Worm (Caenorhabditis elegans) whole organism, L1 larva: ENCODE measurements around the gene txbp-3.

Experiments used
- C04F5.9 ChIP-seq: sonication (generic microtip); optimal IDR thresholded peaks from 2 replicates; lab custom pipeline; 2016; ENCODE audit warnings: missing genetic modification characterization, missing compliant biosample characterization
- C16A3.4 ChIP-seq: fragments of 150-350 bp; optimal IDR thresholded peaks from 2 replicates; lab custom pipeline; 2014; ENCODE audit warnings: missing biosample characterization, missing genetic modification characterization
- F16B12.6 ChIP-seq: fragments of 150-350 bp; optimal IDR thresholded peaks from 2 replicates; lab custom pipeline; 2014; ENCODE audit warnings: missing biosample characterization, missing genetic modification characterization
- Y116A8C.19 ChIP-seq: sonication (generic microtip); optimal IDR thresholded peaks from 2 replicates; lab custom pipeline; 2016; ENCODE audit warnings: missing compliant biosample characterization, missing genetic modification characterization, borderline replicate concordance
- alr-1 ChIP-seq: fragments of 200-800 bp; sonication (Bioruptor generic); optimal IDR thresholded peaks from 2 replicates; lab custom pipeline; 2018; ENCODE audit warnings: borderline replicate concordance, mild to moderate bottlenecking, missing genetic modification characterization, missing compliant biosample characterization
- aly-2 ChIP-seq: fragments of 150-350 bp; optimal IDR thresholded peaks from 2 replicates; lab custom pipeline; 2014; ENCODE audit warnings: missing biosample characterization, missing genetic modification characterization
- ama-1 ChIP-seq: fragments of 150-350 bp; optimal IDR thresholded peaks from 2 replicates; lab custom pipeline; 2014
- blmp-1 ChIP-seq: fragments of 150-350 bp; optimal IDR thresholded peaks from 2 replicates; lab custom pipeline; 2014; ENCODE audit warnings: missing biosample characterization, missing genetic modification characterization
- ceh-63 ChIP-seq: fragments of 200-800 bp; sonication (Bioruptor generic); optimal IDR thresholded peaks from 2 replicates; lab custom pipeline; 2018; ENCODE audit warnings: mild to moderate bottlenecking, missing genetic modification characterization, missing compliant biosample characterization
- ceh-8 ChIP-seq: fragments of 200-800 bp; sonication (Bioruptor generic); optimal IDR thresholded peaks from 2 replicates; lab custom pipeline; 2018; ENCODE audit warnings: mild to moderate bottlenecking, missing genetic modification characterization, moderate library complexity, missing compliant biosample characterization
- ceh-82 ChIP-seq, 3 experiments: fragments of 150-350 bp in 1 of 3; sonication (generic microtip) in 2 of 3; optimal IDR thresholded peaks; 2 replicates each; lab custom pipeline; 2014 to 2017; ENCODE audit warnings: missing biosample characterization in 3 of 3, missing genetic modification characterization in 3 of 3
- ceh-88 ChIP-seq: fragments of 200-800 bp; sonication (Bioruptor generic); IDR thresholded peaks from 2 replicates; pipeline ENCODE4 v1.3.6; 2022; ENCODE audit warnings: missing genetic modification characterization, missing compliant biosample characterization
- ces-1 ChIP-seq: fragments of 150-350 bp; optimal IDR thresholded peaks from 2 replicates; lab custom pipeline; 2014; ENCODE audit warnings: missing biosample characterization, missing genetic modification reagents, missing genetic modification characterization
- efl-3 ChIP-seq: fragments of 200-800 bp; sonication (Bioruptor generic); optimal IDR thresholded peaks from 2 replicates; lab custom pipeline; 2018; ENCODE audit warnings: mild to moderate bottlenecking, missing genetic modification characterization, missing compliant biosample characterization
- egl-13 ChIP-seq: sonication (generic microtip); optimal IDR thresholded peaks from 2 replicates; lab custom pipeline; 2016; ENCODE audit warnings: missing genotype, missing genetic modification reagents, missing genetic modification characterization, missing compliant biosample characterization
- elt-3 ChIP-seq, 6 experiments: fragments of 150-350 bp in 1 of 6; sonication (generic microtip); optimal IDR thresholded peaks; 2 replicates each; lab custom pipeline; 2017 to 2018; ENCODE audit warnings: missing biosample characterization in 6 of 6, missing genetic modification characterization in 6 of 6, inconsistent platforms in 1 of 6
- ets-5 ChIP-seq: fragments of 200-800 bp; sonication (Bioruptor generic); IDR thresholded peaks from 2 replicates; pipeline ENCODE4 v1.3.6; 2022; ENCODE audit warnings: missing genetic modification characterization, missing compliant biosample characterization
- fos-1 ChIP-seq: fragments of 150-350 bp; optimal IDR thresholded peaks from 2 replicates; lab custom pipeline; 2014; ENCODE audit warnings: missing biosample characterization, missing genetic modification characterization
- hlh-17 ChIP-seq: fragments of 200-800 bp; sonication (Bioruptor generic); optimal IDR thresholded peaks from 2 replicates; lab custom pipeline; 2018; ENCODE audit warnings: missing genetic modification characterization, mild to moderate bottlenecking, missing compliant biosample characterization, moderate library complexity, borderline replicate concordance
- irx-1 ChIP-seq: sonication (generic microtip); optimal IDR thresholded peaks from 2 replicates; lab custom pipeline; 2016; ENCODE audit warnings: missing genetic modification characterization, missing compliant biosample characterization
- isw-1 ChIP-seq: fragments of 200-800 bp; sonication (Bioruptor generic); IDR thresholded peaks from 2 replicates; pipeline ENCODE4 v1.3.6; 2022; ENCODE audit warnings: missing genetic modification characterization, missing compliant biosample characterization
- lin-14 ChIP-seq: fragments of 200-800 bp; sonication (Bioruptor generic); optimal IDR thresholded peaks from 2 replicates; lab custom pipeline; 2018; ENCODE audit warnings: mild to moderate bottlenecking, missing genetic modification characterization, moderate library complexity, missing compliant biosample characterization
- lin-35 ChIP-seq, 2 experiments: fragments of 150-350 bp; optimal IDR thresholded peaks; 2 replicates each; lab custom pipeline; 2014; ENCODE audit warnings: missing biosample characterization in 2 of 2, missing genetic modification characterization in 2 of 2, missing genetic modification reagents in 2 of 2
- lin-39 ChIP-seq: fragments of 150-350 bp; optimal IDR thresholded peaks from 2 replicates; lab custom pipeline; 2014; ENCODE audit warnings: missing biosample characterization, missing genetic modification reagents, missing genetic modification characterization
- lir-3 ChIP-seq: sonication (generic microtip); optimal IDR thresholded peaks from 2 replicates; lab custom pipeline; 2016; ENCODE audit warnings: mild to moderate bottlenecking, missing genetic modification characterization, moderate library complexity, missing compliant biosample characterization; ENCODE audit not compliant: poor library complexity
- lsy-2 ChIP-seq, 2 experiments: fragments of 150-350 bp; optimal IDR thresholded peaks; 2 replicates each; lab custom pipeline; 2014; ENCODE audit warnings: missing biosample characterization in 2 of 2, missing genetic modification characterization in 2 of 2
- mab-9 ChIP-seq: fragments of 200-800 bp; sonication (Bioruptor generic); IDR thresholded peaks from 2 replicates; pipeline ENCODE4 v1.3.6; 2022; ENCODE audit warnings: missing genetic modification reagents, missing genetic modification characterization, missing compliant biosample characterization
- mdl-1 ChIP-seq, 2 experiments: fragments of 150-350 bp; optimal IDR thresholded peaks; 2 replicates each; lab custom pipeline; 2014 to 2017; ENCODE audit warnings: missing biosample characterization in 2 of 2, missing genetic modification characterization in 2 of 2, inconsistent platforms in 1 of 2
- mef-2 ChIP-seq: fragments of 150-350 bp; optimal IDR thresholded peaks from 2 replicates; lab custom pipeline; 2014; ENCODE audit warnings: missing biosample characterization, missing genetic modification characterization
- nhr-11 ChIP-seq: fragments of 150-350 bp; optimal IDR thresholded peaks from 2 replicates; lab custom pipeline; 2014; ENCODE audit warnings: missing biosample characterization, missing genetic modification characterization
- nhr-12 ChIP-seq: sonication (generic microtip); optimal IDR thresholded peaks from 2 replicates; lab custom pipeline; 2017; ENCODE audit warnings: missing biosample characterization, missing genetic modification characterization
- nhr-19 ChIP-seq: fragments of 200-800 bp; sonication (Bioruptor generic); conservative IDR thresholded peaks from 2 replicates; pipeline ENCODE4 v1.3.6; 2022; ENCODE audit warnings: missing genetic modification characterization, missing compliant biosample characterization
- nhr-237 ChIP-seq: fragments of 150-350 bp; optimal IDR thresholded peaks from 2 replicates; lab custom pipeline; 2014; ENCODE audit warnings: missing biosample characterization, missing genetic modification characterization
- nhr-71 ChIP-seq: sonication (generic microtip); optimal IDR thresholded peaks from 2 replicates; lab custom pipeline; 2016; ENCODE audit warnings: mild to moderate bottlenecking, missing genetic modification characterization, moderate library complexity, missing compliant biosample characterization
- nhr-76 ChIP-seq: sonication (generic microtip); optimal IDR thresholded peaks from 2 replicates; lab custom pipeline; 2017; ENCODE audit warnings: missing biosample characterization, missing genetic modification characterization
- nhr-84 ChIP-seq: sonication (generic microtip); optimal IDR thresholded peaks from 2 replicates; lab custom pipeline; 2017; ENCODE audit warnings: missing biosample characterization, missing genetic modification characterization
- nhr-85 ChIP-seq: sonication (generic microtip); peaks from one replicate; lab custom pipeline; 2016; ENCODE audit warnings: missing genetic modification characterization, inconsistent platforms, missing compliant biosample characterization
- nhr-90 ChIP-seq: sonication (generic microtip); optimal IDR thresholded peaks from 2 replicates; lab custom pipeline; 2016; ENCODE audit warnings: mild to moderate bottlenecking, missing genetic modification characterization, missing compliant biosample characterization; ENCODE audit not compliant: poor library complexity
- pag-3 ChIP-seq: sonication (generic microtip); optimal IDR thresholded peaks from 2 replicates; lab custom pipeline; 2017; ENCODE audit warnings: missing genetic modification characterization, mild to moderate bottlenecking, missing compliant biosample characterization, antibody characterized with exemption, borderline replicate concordance; ENCODE audit not compliant: insufficient read depth
- pqm-1 ChIP-seq: sonication (generic microtip); optimal IDR thresholded peaks from 3 replicates; lab custom pipeline; 2017; ENCODE audit warnings: missing biosample characterization, missing genetic modification characterization
- rnt-1 ChIP-seq: sonication (generic microtip); optimal IDR thresholded peaks from 2 replicates; lab custom pipeline; 2016; ENCODE audit warnings: mild to moderate bottlenecking, missing genetic modification characterization, moderate library complexity, missing compliant biosample characterization
- snpc-4 ChIP-seq: fragments of 150-350 bp; optimal IDR thresholded peaks from 2 replicates; lab custom pipeline; 2014; ENCODE audit warnings: missing biosample characterization, missing genetic modification characterization
- sox-4 ChIP-seq: sonication (generic microtip); optimal IDR thresholded peaks from 2 replicates; lab custom pipeline; 2016; ENCODE audit warnings: missing genetic modification characterization, missing compliant biosample characterization
- sptf-1 ChIP-seq: fragments of 150-350 bp; optimal IDR thresholded peaks from 2 replicates; lab custom pipeline; 2014; ENCODE audit warnings: missing biosample characterization, missing genetic modification characterization
- sup-37 ChIP-seq: fragments of 200-800 bp; sonication (Bioruptor generic); optimal IDR thresholded peaks from 2 replicates; lab custom pipeline; 2018; ENCODE audit warnings: mild to moderate bottlenecking, missing genetic modification characterization, missing compliant biosample characterization
- swsn-7 ChIP-seq: sonication (generic microtip); optimal IDR thresholded peaks from 2 replicates; lab custom pipeline; 2016; ENCODE audit warnings: missing genetic modification characterization, missing compliant biosample characterization
- tbx-2 ChIP-seq: sonication (generic microtip); optimal IDR thresholded peaks from 2 replicates; lab custom pipeline; 2016; ENCODE audit warnings: missing genetic modification characterization, missing compliant biosample characterization
- tlp-1 ChIP-seq: fragments of 150-350 bp; optimal IDR thresholded peaks from 2 replicates; lab custom pipeline; 2014; ENCODE audit warnings: missing biosample characterization, missing genetic modification characterization
- unc-30 ChIP-seq: sonication (generic microtip); optimal IDR thresholded peaks from 2 replicates; lab custom pipeline; 2017; ENCODE audit warnings: missing biosample characterization, missing genetic modification characterization
- unc-86 ChIP-seq: sonication (generic microtip); optimal IDR thresholded peaks from 2 replicates; lab custom pipeline; 2016; ENCODE audit warnings: missing genetic modification characterization, missing compliant biosample characterization
- ztf-11 ChIP-seq, 2 experiments: sonication (generic microtip); optimal IDR thresholded peaks; 2 replicates each; lab custom pipeline; 2016 to 2017; ENCODE audit warnings: missing genetic modification characterization in 2 of 2, missing biosample characterization in 1 of 2, missing compliant biosample characterization in 1 of 2
- ztf-4 ChIP-seq: fragments of 150-350 bp; optimal IDR thresholded peaks from 2 replicates; lab custom pipeline; 2014; ENCODE audit warnings: missing biosample characterization, missing genetic modification characterization

Gene txbp-3

DNA sequence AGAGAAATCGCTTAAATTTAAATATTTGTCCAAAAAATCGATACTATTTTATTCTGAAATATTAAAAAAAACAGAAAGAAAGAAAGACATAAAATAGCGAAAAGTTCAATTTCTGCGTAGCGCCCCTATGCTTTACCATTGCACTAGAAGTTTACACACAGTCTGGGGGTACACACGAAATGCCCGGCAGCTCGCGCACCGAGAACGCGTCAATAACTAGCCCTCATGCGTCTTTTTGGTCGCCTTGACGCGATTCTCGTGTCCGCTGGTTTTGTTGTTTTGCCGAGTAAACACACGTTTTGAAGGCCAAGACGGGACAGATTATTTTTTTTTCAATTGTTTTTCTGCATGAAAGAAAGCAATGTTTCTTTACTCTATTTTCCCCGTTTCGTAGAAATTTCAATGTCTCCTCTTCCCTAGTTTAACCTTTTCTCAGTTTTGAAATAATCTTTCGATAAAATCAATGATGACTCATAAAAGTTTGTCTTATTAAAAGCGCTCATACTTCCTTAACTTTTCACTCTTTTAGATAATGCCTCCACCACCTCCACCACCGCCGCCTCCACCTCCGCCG, 29.1 kb downstream of the txbp-3 start, which contains the start of gene wip-1:
Gene wip-1, plus strand, starts transcription at position 524 of the 574 bp plus-strand sequence.
- TF ChIP-seq unc-86 (tag; lab: Kevin White, UChicago) (peak; percentile 97), nhr-84 (tag; lab: Kevin White, UChicago) (no peak), isw-1 (GFP tag; lab: Robert Waterston, UW) (peak; percentile 97), lin-35 (GFP tag; optimal IDR thresholded peaks at IDR 0.05; lab: Kevin White, UChicago) (peak; percentile 95 to 96), lir-3 (tag; lab: Kevin White, UChicago) (peak; percentile 91), ets-5 (GFP tag; lab: Robert Waterston, UW) (no peak), efl-3 (GFP tag; lab: Kevin White, UChicago) (peak; percentile 84), mab-9 (peak; percentile 89), swsn-7 (tag; lab: Kevin White, UChicago) (peak; percentile 99), tbx-2 (tag; lab: Kevin White, UChicago) (peak; percentile 99), nhr-11 (tag; lab: Kevin White, UChicago) (peak; percentile 83), alr-1 (no peak), ceh-82 (tag; optimal IDR thresholded peaks at IDR 0.05; lab: Kevin White, UChicago) (peak; percentile 96 to 99 (median 97)), snpc-4 (tag; lab: Kevin White, UChicago) (peak; percentile 92), hlh-17 (GFP tag; lab: Kevin White, UChicago) (no peak), F16B12.6 (tag; lab: Kevin White, UChicago) (peak; percentile 71), sup-37 (GFP tag; lab: Kevin White, UChicago) (peak; percentile 93), tlp-1 (tag; lab: Kevin White, UChicago) (no peak), mef-2 (tag; lab: Kevin White, UChicago) (peak; percentile 92), ztf-11 (tag; optimal IDR thresholded peaks at IDR 0.05; lab: Kevin White, UChicago) (peak in 1 of 2 experiments; percentile 95), sptf-1 (no peak), ceh-8 (GFP tag; lab: Kevin White, UChicago) (peak; percentile 95), sox-4 (tag; lab: Kevin White, UChicago) (peak; percentile 93), ceh-88 (peak; percentile 95), nhr-90 (tag; lab: Kevin White, UChicago) (peak; percentile 99), fos-1 (tag; lab: Kevin White, UChicago) (peak; percentile 94), pqm-1 (tag; lab: Kevin White, UChicago) (peak; percentile 37), nhr-237 (tag; lab: Kevin White, UChicago) (peak; percentile 94), pag-3 (tag; lab: Kevin White, UChicago) (peak; percentile 44), lin-14 (peak; percentile 99), mdl-1 (tag; optimal IDR thresholded peaks at IDR 0.05; lab: Kevin White, UChicago) (peak in 1 of 2 experiments; percentile 98), ces-1 (no peak), blmp-1 (peak; percentile 90), ztf-4 (tag; lab: Kevin White, UChicago) (peak; percentile 98), elt-3 (tag; optimal IDR thresholded peaks at IDR 0.05; lab: Kevin White, UChicago) (peak in 5 of 6 experiments; percentile 48 to 96 (median 90)), nhr-71 (tag; lab: Kevin White, UChicago) (peak; percentile 99), nhr-76 (tag; lab: Kevin White, UChicago) (peak; percentile 61), egl-13 (tag; lab: Kevin White, UChicago) (peak; percentile 95), nhr-19 (peak; percentile 98), C16A3.4 (tag; lab: Kevin White, UChicago) (peak; percentile 99), aly-2 (tag; lab: Kevin White, UChicago) (peak; percentile 88), ama-1 (peak; percentile 73), rnt-1 (peak; percentile 98), nhr-12 (tag; lab: Kevin White, UChicago) (peak; percentile 11), nhr-85 (peak; percentile 99), unc-30 (tag; lab: Kevin White, UChicago) (no peak), Y116A8C.19 (no peak), lsy-2 (tag; optimal IDR thresholded peaks at IDR 0.05; lab: Kevin White, UChicago) (peak; percentile 97), ceh-63 (GFP tag; lab: Kevin White, UChicago) (no peak), C04F5.9 (tag; lab: Kevin White, UChicago) (peak; percentile 95), irx-1 (peak; percentile 96), lin-39 (peak; percentile 86)
